Fruit fly (Drosophila melanogaster) whole organism, embryonic: ENCODE data around the gene CG13124.

Experiments used
- Adf1 ChIP-seq: fragments of 200-800 bp; sonication (Bioruptor generic); IDR thresholded peaks from 2 replicates; pipeline ENCODE4 v1.3.6; 2022; ENCODE audit warnings: missing biosample characterization, missing genetic modification characterization
- Antp ChIP-seq: fragments of 200-800 bp; sonication (Bioruptor generic); optimal IDR thresholded peaks from 3 replicates; lab custom pipeline; 2016; ENCODE audit warnings: missing biosample characterization, missing genetic modification characterization
- Bgb ChIP-seq: fragments of 200-800 bp; sonication (Bioruptor generic); IDR thresholded peaks from 2 replicates; pipeline ENCODE4 v1.3.6; 2022; ENCODE audit warnings: missing biosample characterization, missing genetic modification characterization; ENCODE audit not compliant: partially characterized antibody
- CG10543 ChIP-seq: fragments of 200-800 bp; sonication (Bioruptor generic); optimal IDR thresholded peaks from 3 replicates; lab custom pipeline; 2017; ENCODE audit warnings: missing biosample characterization, mild to moderate bottlenecking, missing genetic modification characterization, moderate library complexity
- CG11398 ChIP-seq: fragments of 200-800 bp; sonication (Bioruptor generic); optimal IDR thresholded peaks from 2 replicates; lab custom pipeline; 2016; ENCODE audit warnings: missing biosample characterization, missing genetic modification characterization
- CG11456 ChIP-seq: fragments of 200-800 bp; sonication (Bioruptor generic); IDR thresholded peaks from 3 replicates; pipeline ENCODE4 v1.3.6; 2022; ENCODE audit warnings: missing biosample characterization, missing genetic modification characterization
- CG13123 ChIP-seq: fragments of 200-800 bp; sonication (Bioruptor generic); optimal IDR thresholded peaks from 2 replicates; lab custom pipeline; 2016; ENCODE audit warnings: missing biosample characterization, missing genetic modification characterization
- CG15011 ChIP-seq: fragments of 200-800 bp; sonication (Bioruptor generic); optimal IDR thresholded peaks from 3 replicates; lab custom pipeline; 2018; ENCODE audit warnings: missing biosample characterization, mild to moderate bottlenecking, missing genetic modification characterization
- CG1529 ChIP-seq: fragments of 200-800 bp; sonication (Bioruptor generic); optimal IDR thresholded peaks from 3 replicates; lab custom pipeline; 2018; ENCODE audit warnings: missing biosample characterization, missing genetic modification characterization
- CG15696 ChIP-seq: fragments of 200-800 bp; sonication (Bioruptor generic); optimal IDR thresholded peaks from 2 replicates; lab custom pipeline; 2019; ENCODE audit warnings: missing biosample characterization, mild to moderate bottlenecking, missing genetic modification characterization, moderate library complexity
- CG16815 ChIP-seq: fragments of 200-800 bp; sonication (Bioruptor generic); optimal IDR thresholded peaks from 3 replicates; lab custom pipeline; 2017; ENCODE audit warnings: missing biosample characterization, mild to moderate bottlenecking, missing genetic modification characterization
- CG17359 ChIP-seq: fragments of 200-800 bp; sonication (Bioruptor generic); optimal IDR thresholded peaks from 3 replicates; lab custom pipeline; 2018; ENCODE audit warnings: missing biosample characterization, mild to moderate bottlenecking, missing genetic modification characterization, moderate library complexity
- CG2129 ChIP-seq: fragments of 200-800 bp; sonication (Bioruptor generic); IDR thresholded peaks from 2 replicates; pipeline ENCODE4 v1.3.6; 2022; ENCODE audit warnings: missing biosample characterization, missing genetic modification characterization; ENCODE audit not compliant: partially characterized antibody
- CG31441 ChIP-seq: fragments of 200-800 bp; sonication (Bioruptor generic); IDR thresholded peaks from 2 replicates; pipeline ENCODE4 v1.3.6; 2022; ENCODE audit warnings: missing biosample characterization, missing genetic modification characterization
- CG32767 ChIP-seq: fragments of 200-800 bp; sonication (Bioruptor generic); IDR thresholded peaks from 2 replicates; pipeline ENCODE4 v1.3.6; 2022; ENCODE audit warnings: missing biosample characterization, missing genetic modification characterization
- CG34422 ChIP-seq: fragments of 200-800 bp; sonication (Bioruptor generic); IDR thresholded peaks from 3 replicates; pipeline ENCODE4 v1.3.6; 2022; ENCODE audit warnings: missing biosample characterization, missing genetic modification characterization
- CG42726 ChIP-seq: fragments of 200-800 bp; sonication (Bioruptor generic); IDR thresholded peaks from 2 replicates; pipeline ENCODE4 v1.3.6; 2022; ENCODE audit warnings: missing biosample characterization, missing genetic modification characterization; ENCODE audit not compliant: partially characterized antibody
- CG4404 ChIP-seq: fragments of 200-800 bp; sonication (Bioruptor generic); IDR thresholded peaks from 2 replicates; pipeline ENCODE4 v1.3.6; 2022; ENCODE audit warnings: missing biosample characterization, missing genetic modification characterization
- CG6272 ChIP-seq: fragments of 200-800 bp; sonication (Bioruptor generic); IDR thresholded peaks from 2 replicates; pipeline ENCODE4 v1.3.6; 2022; ENCODE audit warnings: missing biosample characterization, missing genetic modification characterization
- CG8924 ChIP-seq: fragments of 200-800 bp; optimal IDR thresholded peaks from 3 replicates; lab custom pipeline; 2019; ENCODE audit warnings: missing biosample characterization, mild to moderate bottlenecking, missing genetic modification characterization, moderate library complexity
- CG9876 ChIP-seq: fragments of 200-800 bp; sonication (Bioruptor generic); optimal IDR thresholded peaks from 2 replicates; lab custom pipeline; 2016; ENCODE audit warnings: missing biosample characterization, missing genetic modification characterization
- Deaf1 ChIP-seq: fragments of 200-800 bp; optimal IDR thresholded peaks from 3 replicates; lab custom pipeline; 2019; ENCODE audit warnings: missing biosample characterization, mild to moderate bottlenecking, missing genetic modification characterization, moderate library complexity
- Ets65A ChIP-seq: fragments of 200-800 bp; sonication (Bioruptor generic); peaks from one replicate; lab custom pipeline; 2016; ENCODE audit warnings: missing biosample characterization, missing genetic modification characterization
- Hr3 ChIP-seq: fragments of 200-800 bp; sonication (Bioruptor generic); optimal IDR thresholded peaks from 3 replicates; lab custom pipeline; 2016; ENCODE audit warnings: missing biosample characterization, missing genetic modification characterization
- Nf-YC ChIP-seq: fragments of 200-800 bp; optimal IDR thresholded peaks from 3 replicates; lab custom pipeline; 2019; ENCODE audit warnings: missing biosample characterization, mild to moderate bottlenecking, missing genetic modification characterization, moderate library complexity
- TFAM ChIP-seq: fragments of 200-800 bp; sonication (Bioruptor generic); optimal IDR thresholded peaks from 2 replicates; lab custom pipeline; 2017; ENCODE audit warnings: missing biosample characterization, missing genetic modification characterization, inconsistent platforms
- Tbp ChIP-seq: fragments of >200 bp; optimal IDR thresholded peaks from 2 replicates; lab custom pipeline; 2018; ENCODE audit warnings: missing biosample characterization, missing genetic modification characterization
- Trl ChIP-seq, 3 experiments: fragments of >200 bp in 2 of 3; fragments of 200-800 bp in 1 of 3; sonication (Bioruptor generic) in 1 of 3; optimal IDR thresholded peaks; 2 replicates in 1 of 3; 3 replicates in 2 of 3; lab custom pipeline; 2016 to 2017; ENCODE audit warnings: missing biosample characterization in 1 of 3, missing genetic modification characterization in 1 of 3
- abd-A ChIP-seq: fragments of 200-800 bp; sonication (Bioruptor generic); optimal IDR thresholded peaks from 3 replicates; lab custom pipeline; 2019; ENCODE audit warnings: missing biosample characterization, mild to moderate bottlenecking, missing genetic modification characterization, moderate library complexity
- cas ChIP-seq: fragments of 200-800 bp; sonication (Bioruptor generic); IDR thresholded peaks from 2 replicates; pipeline ENCODE4 v1.3.6; 2022; ENCODE audit warnings: missing biosample characterization, missing genetic modification characterization
- cg ChIP-seq: fragments of 200-800 bp; sonication (Bioruptor generic); optimal IDR thresholded peaks from 3 replicates; lab custom pipeline; 2019; ENCODE audit warnings: missing biosample characterization, mild to moderate bottlenecking, missing genetic modification characterization, moderate library complexity
- crp ChIP-seq, 2 experiments: fragments of 200-800 bp; sonication (Bioruptor generic); optimal IDR thresholded peaks; 2 replicates in 1 of 2; 3 replicates in 1 of 2; lab custom pipeline; 2017; ENCODE audit warnings: missing biosample characterization in 2 of 2, missing genetic modification characterization in 2 of 2, mild to moderate bottlenecking in 1 of 2, moderate library complexity in 1 of 2
- dati ChIP-seq: fragments of 200-800 bp; sonication (Bioruptor generic); IDR thresholded peaks from 2 replicates; pipeline ENCODE4 v1.3.6; 2022; ENCODE audit warnings: missing biosample characterization, missing genetic modification characterization
- dimm ChIP-seq: fragments of 200-800 bp; sonication (Bioruptor generic); IDR thresholded peaks from 2 replicates; pipeline ENCODE4 v1.3.6; 2022; ENCODE audit warnings: missing biosample characterization, missing genetic modification characterization
- dm ChIP-seq: fragments of 200-800 bp; sonication (Bioruptor generic); optimal IDR thresholded peaks from 3 replicates; lab custom pipeline; 2016; ENCODE audit warnings: missing biosample characterization, missing genetic modification characterization
- esg ChIP-seq: fragments of 200-800 bp; sonication (Bioruptor generic); conservative IDR thresholded peaks from 2 replicates; pipeline ENCODE4 v1.3.6; 2022; ENCODE audit warnings: missing biosample characterization, missing genetic modification characterization
- eve ChIP-seq, 2 experiments: fragments of >200 bp; optimal IDR thresholded peaks; 2 replicates each; lab custom pipeline; 2017; ENCODE audit warnings: missing biosample characterization in 2 of 2, missing genetic modification characterization in 2 of 2
- gcm ChIP-seq: fragments of 200-800 bp; sonication (Bioruptor generic); optimal IDR thresholded peaks from 2 replicates; lab custom pipeline; 2019; ENCODE audit warnings: missing biosample characterization, mild to moderate bottlenecking, missing genetic modification characterization, moderate library complexity
- knrl ChIP-seq: fragments of 200-800 bp; sonication (Bioruptor generic); IDR thresholded peaks from 3 replicates; pipeline ENCODE4 v1.3.6; 2022; ENCODE audit warnings: missing biosample characterization, missing genetic modification characterization; ENCODE audit not compliant: partially characterized antibody
- mirr ChIP-seq: fragments of 200-800 bp; sonication (Bioruptor generic); optimal IDR thresholded peaks from 3 replicates; lab custom pipeline; 2018; ENCODE audit warnings: missing biosample characterization, mild to moderate bottlenecking, missing genetic modification characterization
- nerfin-1 ChIP-seq: fragments of 200-800 bp; sonication (Bioruptor generic); optimal IDR thresholded peaks from 3 replicates; lab custom pipeline; 2019; ENCODE audit warnings: missing biosample characterization, mild to moderate bottlenecking, missing genetic modification characterization, moderate library complexity
- odd ChIP-seq: fragments of 200-800 bp; sonication (Bioruptor generic); optimal IDR thresholded peaks from 2 replicates; lab custom pipeline; 2017; ENCODE audit warnings: missing biosample characterization, mild to moderate bottlenecking, missing genetic modification characterization
- pan ChIP-seq, 4 experiments: fragments of >200 bp in 3 of 4; fragments of 200-800 bp in 1 of 4; sonication (Bioruptor generic) in 1 of 4; optimal IDR thresholded peaks in 3 of 4; IDR thresholded peaks in 1 of 4; 2 replicates each; pipeline versions ENCODE4 v1.3.6 to Lab custom; 2017 to 2022; ENCODE audit warnings: missing biosample characterization in 2 of 4, missing genetic modification characterization in 2 of 4, mixed read lengths in 1 of 4
- pb ChIP-seq: fragments of 200-800 bp; sonication (Bioruptor generic); optimal IDR thresholded peaks from 3 replicates; lab custom pipeline; 2016; ENCODE audit warnings: missing biosample characterization, missing genetic modification characterization
- scrt ChIP-seq: fragments of 200-800 bp; sonication (Bioruptor generic); optimal IDR thresholded peaks from 2 replicates; lab custom pipeline; 2018; ENCODE audit warnings: missing biosample characterization, mild to moderate bottlenecking, missing genetic modification characterization, moderate library complexity
- so ChIP-seq: fragments of 200-800 bp; sonication (Bioruptor generic); IDR thresholded peaks from 3 replicates; pipeline ENCODE4 v1.3.6; 2022; ENCODE audit warnings: missing biosample characterization, missing genetic modification characterization
- sqz ChIP-seq: fragments of 200-800 bp; sonication (Bioruptor generic); optimal IDR thresholded peaks from 3 replicates; lab custom pipeline; 2018; ENCODE audit warnings: missing biosample characterization, mild to moderate bottlenecking, missing genetic modification characterization
- tx ChIP-seq: fragments of 200-800 bp; sonication (Bioruptor generic); optimal IDR thresholded peaks from 2 replicates; lab custom pipeline; 2016; ENCODE audit warnings: missing biosample characterization, missing genetic modification characterization

CG13124 gene

dm6 chr2L:9886086-9886485 lies 22.3 kb downstream of the CG13124 start, which contains the start of gene nAChRalpha6 (continued):
- TF ChIP-seq gcm (no peak), CG11398 (no peak), Ets65A (GFP tag; lab: Kevin White, UChicago) (peak; percentile 10), tx (GFP tag; lab: Kevin White, UChicago) (no peak), Adf1 (GFP tag; lab: Robert Waterston, UW) (peak; percentile 71; the same call in 1 of the 2 replicates), pan (optimal IDR thresholded peaks at IDR 0.05; lab: Kevin White, UChicago) (no peak), pan (GFP tag; optimal IDR thresholded peaks at IDR 0.05 in 1 of 2, IDR thresholded peaks at IDR 0.05 in 1 of 2) (peak in 1 of 2 experiments; percentile 5), CG32767 (no peak), CG2129 (GFP tag; lab: Robert Waterston, UW) (no peak), Antp (GFP tag; lab: Kevin White, UChicago) (no peak), CG15696 (no peak)

- TF ChIP-seq nerfin-1 (peak; percentile 74), Ets65A (GFP tag; lab: Kevin White, UChicago) (peak; percentile 31), CG34422 (GFP tag; lab: Robert Waterston, UW) (no peak), CG10543 (GFP tag; lab: Kevin White, UChicago) (peak; percentile 26), sqz (GFP tag; lab: Kevin White, UChicago) (peak; percentile 5), dimm (GFP tag; lab: Robert Waterston, UW) (no peak), knrl (GFP tag; lab: Robert Waterston, UW) (0 out of 3 replicates have a peak, but pooled peaks have one; percentile 11), pb (GFP tag; lab: Kevin White, UChicago) (no peak), CG6272 (GFP tag; lab: Robert Waterston, UW) (no peak), Hr3 (GFP tag; lab: Kevin White, UChicago) (no peak), eve (GFP tag; optimal IDR thresholded peaks at IDR 0.05; lab: Kevin White, UChicago) (no peak), Trl (optimal IDR thresholded peaks at IDR 0.05; lab: Kevin White, UChicago) (peak in 1 of 2 experiments; percentile 7), Trl (GFP tag; optimal IDR thresholded peaks at IDR 0.05; lab: Kevin White, UChicago) (no peak), Bgb (no peak), so (GFP tag; lab: Robert Waterston, UW) (no peak), CG13123 (GFP tag; lab: Kevin White, UChicago) (no peak), CG11456 (GFP tag; lab: Robert Waterston, UW) (no peak), Nf-YC (tag; lab: Kevin White, UChicago) (no peak), CG42726 (GFP tag; lab: Robert Waterston, UW) (no peak), scrt (GFP tag; lab: Kevin White, UChicago) (peak; percentile 18), Deaf1 (tag; lab: Kevin White, UChicago) (peak; percentile 68), dati (GFP tag; lab: Robert Waterston, UW) (0 out of 2 replicates have a peak, but pooled peaks have one; percentile 8), abd-A (tag; lab: Kevin White, UChicago) (peak; percentile 86), CG8924 (tag; lab: Kevin White, UChicago) (no peak), mirr (GFP tag; lab: Kevin White, UChicago) (peak; percentile 58), cg (GFP tag; lab: Kevin White, UChicago) (peak; percentile 60), CG31441 (GFP tag; lab: Robert Waterston, UW) (no peak), CG9876 (GFP tag; lab: Kevin White, UChicago) (no peak)
These were observed 26.0 kb downstream of the CG13124 start for dm6 chr2L:9882393-9882971.

- TF ChIP-seq CG15011 (GFP tag; lab: Kevin White, UChicago) (no peak), esg (GFP tag; lab: Robert Waterston, UW) (no peak; the same call in 1 of the 2 replicates), CG16815 (GFP tag; lab: Kevin White, UChicago) (no peak), CG1529 (GFP tag; lab: Kevin White, UChicago) (no peak), TFAM (GFP tag; lab: Kevin White, UChicago) (no peak), odd (GFP tag; lab: Kevin White, UChicago) (no peak), CG4404 (GFP tag; lab: Robert Waterston, UW) (no peak), cas (no peak), dm (no peak), CG17359 (tag; lab: Kevin White, UChicago) (no peak), Tbp (GFP tag; lab: Kevin White, UChicago) (no peak), crp (GFP tag; optimal IDR thresholded peaks at IDR 0.05; lab: Kevin White, UChicago) (no peak)
These were observed 44.1 kb downstream of the CG13124 start for dm6 chr2L:9864337-9864736.
